Worm (Caenorhabditis elegans): ENCODE results near the gene grd-8.

- TF ChIP-seq fos-1 (tag; optimal IDR thresholded peaks at IDR 0.05) (no peak), pqm-1 (tag; optimal IDR thresholded peaks at IDR 0.05) (no peak), ceh-82 (tag; optimal IDR thresholded peaks at IDR 0.05) (no peak), hmg-11 (tag; optimal IDR thresholded peaks at IDR 0.05) (no peak), pha-4 (tag; optimal IDR thresholded peaks at IDR 0.05) (no peak), nhr-25 (tag; optimal IDR thresholded peaks at IDR 0.05) (no peak), nfya-1 (tag; optimal IDR thresholded peaks at IDR 0.05; ENCODE audit: insufficient read depth) (no peak)
Observed at ce11 chrV:7836911-7837310, 5.4 kb upstream of the grd-8 start, which contains the start of gene txt-5.
